Worm (Caenorhabditis elegans) whole organism, late embryonic: ENCODE measurements around the gene C06E2.5.
A peak's percentile ranks its signal among the peaks of the same experiment; 100 is the strongest.

ENCODE experiments used
- C38D4.7 ChIP-seq: fragments of 200-800 bp; sonication (Bioruptor generic); optimal IDR thresholded peaks from 2 replicates; lab custom pipeline; 2018; ENCODE audit warnings: mild to moderate bottlenecking, missing genetic modification characterization, moderate library complexity, missing compliant biosample characterization
- F13H6.1 ChIP-seq: sonication (generic microtip); optimal IDR thresholded peaks from 2 replicates; lab custom pipeline; 2016; ENCODE audit warnings: missing genetic modification characterization, missing compliant biosample characterization
- K09A11.1 ChIP-seq: sonication (generic microtip); optimal IDR thresholded peaks from 2 replicates; lab custom pipeline; 2017; ENCODE audit warnings: antibody characterized with exemption, mild to moderate bottlenecking, missing genetic modification characterization, missing compliant biosample characterization; ENCODE audit not compliant: insufficient read depth
- T23F11.4 ChIP-seq: fragments of 200-800 bp; sonication (Bioruptor generic); optimal IDR thresholded peaks from 2 replicates; lab custom pipeline; 2018; ENCODE audit warnings: mild to moderate bottlenecking, missing genetic modification characterization, missing compliant biosample characterization
- Y22D7AL.16 ChIP-seq: sonication (generic microtip); optimal IDR thresholded peaks from 2 replicates; lab custom pipeline; 2016; ENCODE audit warnings: missing genetic modification characterization, missing compliant biosample characterization
- ceh-14 ChIP-seq: sonication (generic microtip); optimal IDR thresholded peaks from 2 replicates; lab custom pipeline; 2016; ENCODE audit warnings: missing genotype, missing genetic modification characterization, missing compliant biosample characterization
- ceh-18 ChIP-seq: sonication (generic microtip); optimal IDR thresholded peaks from 2 replicates; lab custom pipeline; 2016; ENCODE audit warnings: missing genetic modification characterization, missing compliant biosample characterization
- ceh-19 ChIP-seq: fragments of 200-800 bp; sonication (Bioruptor generic); optimal IDR thresholded peaks from 2 replicates; lab custom pipeline; 2018; ENCODE audit warnings: mild to moderate bottlenecking, missing genetic modification characterization, missing compliant biosample characterization
- ceh-22 ChIP-seq: sonication (generic microtip); optimal IDR thresholded peaks from 2 replicates; lab custom pipeline; 2017; ENCODE audit warnings: missing biosample characterization, missing genetic modification characterization
- ceh-24 ChIP-seq: sonication (generic microtip); optimal IDR thresholded peaks from 2 replicates; lab custom pipeline; 2016; ENCODE audit warnings: mild to moderate bottlenecking, missing genetic modification characterization, missing compliant biosample characterization
- ceh-45 ChIP-seq: fragments of 200-800 bp; sonication (Bioruptor generic); IDR thresholded peaks from 2 replicates; pipeline ENCODE4 v1.3.6; 2022; ENCODE audit warnings: missing genetic modification reagents, missing genetic modification characterization, missing compliant biosample characterization
- ceh-48 ChIP-seq: sonication (generic microtip); optimal IDR thresholded peaks from 2 replicates; lab custom pipeline; 2016; ENCODE audit warnings: missing genetic modification characterization, inconsistent platforms, missing compliant biosample characterization
- ceh-6 ChIP-seq: fragments of 200-800 bp; sonication (Bioruptor generic); optimal IDR thresholded peaks from 2 replicates; lab custom pipeline; 2018; ENCODE audit warnings: mild to moderate bottlenecking, missing genetic modification characterization, missing compliant biosample characterization
- ceh-9 ChIP-seq: sonication (generic microtip); optimal IDR thresholded peaks from 2 replicates; lab custom pipeline; 2016; ENCODE audit warnings: mild to moderate bottlenecking, missing genetic modification characterization, inconsistent platforms, missing compliant biosample characterization
- che-1 ChIP-seq: sonication (generic microtip); optimal IDR thresholded peaks from 2 replicates; lab custom pipeline; 2016; ENCODE audit warnings: mild to moderate bottlenecking, missing genetic modification characterization, missing compliant biosample characterization
- dve-1 ChIP-seq: sonication (generic microtip); optimal IDR thresholded peaks from 2 replicates; lab custom pipeline; 2017; ENCODE audit warnings: antibody characterized with exemption, mild to moderate bottlenecking, missing genetic modification characterization, missing compliant biosample characterization
- fax-1 ChIP-seq: sonication (generic microtip); optimal IDR thresholded peaks from 2 replicates; lab custom pipeline; 2016; ENCODE audit warnings: missing genotype, missing genetic modification characterization, missing compliant biosample characterization
- fkh-10 ChIP-seq: fragments of 150-350 bp; optimal IDR thresholded peaks from 2 replicates; lab custom pipeline; 2014; ENCODE audit warnings: missing biosample characterization, missing genetic modification reagents, missing genetic modification characterization
- hlh-13 ChIP-seq: fragments of 200-800 bp; sonication (Bioruptor generic); optimal IDR thresholded peaks from 2 replicates; lab custom pipeline; 2018; ENCODE audit warnings: mild to moderate bottlenecking, missing genetic modification characterization, missing compliant biosample characterization
- hlh-30 ChIP-seq: sonication (generic microtip); optimal IDR thresholded peaks from 2 replicates; lab custom pipeline; 2017; ENCODE audit warnings: antibody characterized with exemption, missing genetic modification characterization, missing compliant biosample characterization; ENCODE audit not compliant: insufficient read depth
- hlh-6 ChIP-seq: sonication (generic microtip); optimal IDR thresholded peaks from 2 replicates; lab custom pipeline; 2016; ENCODE audit warnings: missing genotype, missing genetic modification characterization, missing compliant biosample characterization
- mec-3 ChIP-seq: sonication (generic microtip); optimal IDR thresholded peaks from 2 replicates; lab custom pipeline; 2016; ENCODE audit warnings: borderline replicate concordance, missing genetic modification characterization, missing compliant biosample characterization
- nhr-11 ChIP-seq: fragments of 150-350 bp; optimal IDR thresholded peaks from 2 replicates; lab custom pipeline; 2014; ENCODE audit warnings: missing biosample characterization, missing genetic modification characterization
- npax-4 ChIP-seq: sonication (generic microtip); optimal IDR thresholded peaks from 2 replicates; lab custom pipeline; 2016; ENCODE audit warnings: missing genetic modification characterization, missing compliant biosample characterization
- odd-2 ChIP-seq: sonication (generic microtip); optimal IDR thresholded peaks from 2 replicates; lab custom pipeline; 2017; ENCODE audit warnings: antibody characterized with exemption, mild to moderate bottlenecking, missing genetic modification characterization, missing compliant biosample characterization
- pax-1 ChIP-seq: fragments of 150-350 bp; optimal IDR thresholded peaks from 2 replicates; lab custom pipeline; 2014; ENCODE audit warnings: missing biosample characterization, missing genetic modification characterization
- pha-4 ChIP-seq: fragments of 150-350 bp; optimal IDR thresholded peaks from 2 replicates; lab custom pipeline; 2018; ENCODE audit warnings: missing biosample characterization, missing genetic modification reagents, missing genetic modification characterization
- pros-1 ChIP-seq: fragments of 150-350 bp; optimal IDR thresholded peaks from 2 replicates; lab custom pipeline; 2014; ENCODE audit warnings: missing biosample characterization, missing genetic modification reagents, missing genetic modification characterization
- rnt-1 ChIP-seq: sonication (generic microtip); optimal IDR thresholded peaks from 2 replicates; lab custom pipeline; 2016; ENCODE audit warnings: missing genetic modification characterization, missing compliant biosample characterization
- sox-2 ChIP-seq: fragments of 200-800 bp; sonication (Bioruptor generic); IDR thresholded peaks from 2 replicates; pipeline ENCODE4 v1.3.6; 2022; ENCODE audit warnings: missing genetic modification reagents, missing genetic modification characterization, missing compliant biosample characterization
- tbx-7 ChIP-seq: sonication (generic microtip); optimal IDR thresholded peaks from 2 replicates; lab custom pipeline; 2016; ENCODE audit warnings: missing genotype, missing genetic modification characterization, missing compliant biosample characterization
- unc-3 ChIP-seq, 2 experiments: fragments of 200-800 bp in 1 of 2; sonication (Bioruptor generic) in 1 of 2; sonication (generic microtip) in 1 of 2; conservative IDR thresholded peaks in 1 of 2; optimal IDR thresholded peaks in 1 of 2; 2 replicates each; pipeline versions ENCODE4 v1.3.6 to Lab custom; 2016 to 2022; ENCODE audit warnings: missing compliant biosample characterization in 2 of 2, missing genetic modification characterization in 2 of 2, missing genetic modification reagents in 1 of 2
- unc-42 ChIP-seq: sonication (generic microtip); optimal IDR thresholded peaks from 2 replicates; lab custom pipeline; 2016; ENCODE audit warnings: missing genotype, missing genetic modification characterization, missing compliant biosample characterization

The C06E2.5 gene

DNA sequence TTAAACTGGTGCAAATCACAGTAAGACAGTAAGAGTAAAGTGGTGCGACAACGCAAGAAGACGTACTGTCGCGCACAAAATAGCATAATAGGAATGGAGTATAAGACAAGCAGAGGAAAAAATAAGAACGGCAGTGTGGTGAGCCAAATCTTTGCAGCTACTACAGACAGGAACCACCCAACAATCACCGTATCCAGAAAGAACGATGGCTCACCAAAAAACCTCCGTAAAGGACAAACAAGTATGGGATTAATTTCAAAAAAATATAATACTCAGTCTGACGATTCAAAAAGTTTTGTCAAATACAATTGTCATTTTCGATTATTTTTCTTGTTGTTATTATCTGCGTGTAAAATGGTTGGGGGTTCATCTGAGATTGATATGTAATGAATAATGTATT lies 3.3 kb downstream of the C06E2.5 start:
- TF ChIP-seq sox-2 (GFP tag; lab: Robert Waterston, UW) (no peak), ceh-22 (no peak), pax-1 (tag; lab: Kevin White, UChicago) (no peak), pros-1 (tag; lab: Kevin White, UChicago) (no peak), npax-4 (tag; lab: Kevin White, UChicago) (no peak), odd-2 (no peak)
- TF ChIP-seq, all 69 proteins: peak for 0

DNA sequence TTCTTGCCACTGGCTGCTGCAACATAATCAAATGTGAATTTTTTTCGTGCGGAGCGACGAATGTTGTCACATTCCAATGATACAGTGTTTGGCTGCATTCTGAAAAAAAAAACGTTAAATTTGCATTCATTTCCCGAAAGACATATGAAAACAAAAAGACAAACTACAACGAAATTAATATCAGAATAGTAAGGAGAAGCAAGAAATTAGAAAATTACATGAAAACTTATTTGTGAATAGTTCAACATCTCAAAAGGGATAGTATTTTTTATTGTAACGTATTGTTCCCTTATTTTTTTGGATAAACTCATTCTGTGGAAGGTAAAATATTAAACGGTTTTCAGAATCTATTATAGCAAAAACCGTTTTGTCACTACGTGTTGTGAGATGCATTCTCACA lies 4.2 kb downstream of the C06E2.5 start, which contains the start of gene sprp-4:
Gene sprp-4, minus strand, starts transcription at position 101 of the 400 bp plus-strand sequence.
- TF ChIP-seq rnt-1 (tag; lab: Kevin White, UChicago) (no peak), ceh-18 (tag; lab: Kevin White, UChicago) (no peak), unc-42 (tag; lab: Kevin White, UChicago) (no peak), ceh-45 (GFP tag; lab: Robert Waterston, UW) (no peak), ceh-19 (GFP tag; lab: Kevin White, UChicago) (no peak), ceh-24 (tag; lab: Kevin White, UChicago) (no peak), T23F11.4 (GFP tag; lab: Kevin White, UChicago) (no peak), K09A11.1 (tag; lab: Kevin White, UChicago) (no peak), che-1 (no peak), ceh-9 (tag; lab: Kevin White, UChicago) (no peak), C38D4.7 (GFP tag; lab: Kevin White, UChicago) (no peak), hlh-6 (no peak), ceh-6 (no peak), ceh-14 (no peak), unc-3 (GFP tag; conservative IDR thresholded peaks at IDR 0.05; lab: Robert Waterston, UW) (no peak), unc-3 (tag; optimal IDR thresholded peaks at IDR 0.05; lab: Kevin White, UChicago) (no peak), pha-4 (tag; lab: Kevin White, UChicago) (no peak), hlh-13 (GFP tag; lab: Kevin White, UChicago) (no peak), Y22D7AL.16 (no peak)

DNA sequence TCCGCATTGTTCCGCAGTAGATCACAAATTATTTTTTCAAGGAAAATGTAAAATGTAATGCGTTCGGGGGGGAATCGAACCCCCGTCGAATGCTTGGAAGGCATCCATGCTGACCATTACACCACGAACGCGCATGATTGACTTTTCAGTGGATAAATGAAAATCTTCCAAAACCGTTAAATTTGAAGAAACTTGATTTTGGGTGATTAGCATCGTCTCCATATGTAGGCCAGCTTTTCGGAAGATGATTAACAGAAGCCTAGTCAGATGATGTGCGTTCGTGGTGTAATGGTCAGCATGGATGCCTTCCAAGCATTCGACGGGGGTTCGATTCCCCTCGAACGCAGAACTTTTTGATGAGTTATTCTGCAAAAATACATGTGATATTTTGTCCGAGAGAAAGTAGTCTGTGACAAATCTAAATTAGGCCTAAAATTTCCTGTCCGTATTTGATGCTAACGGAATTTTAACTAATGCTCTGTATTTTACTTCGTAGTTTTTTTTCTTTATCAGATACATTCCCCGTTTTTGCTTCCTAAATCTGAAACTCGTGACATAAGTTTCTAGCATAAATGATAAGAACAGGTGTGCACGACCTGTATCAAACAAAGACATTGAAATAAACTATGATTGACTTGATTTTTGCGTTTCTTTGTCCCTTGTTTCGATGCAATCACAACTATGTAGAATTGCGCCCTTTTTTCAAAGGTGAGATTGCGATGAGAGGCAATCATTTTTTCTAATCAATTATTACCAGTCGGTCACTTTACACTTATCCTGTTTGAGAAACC lies 11.1 kb downstream of the C06E2.5 start, which contains the start of gene C28G1.10:
Gene C28G1.10, plus strand, starts transcription at position 676 of the 791 bp plus-strand sequence.
- TF ChIP-seq fkh-10 (GFP tag; lab: Kevin White, UChicago) (no peak), hlh-30 (tag; lab: Kevin White, UChicago) (peak; percentile 10), unc-3 (GFP tag; conservative IDR thresholded peaks at IDR 0.05; lab: Robert Waterston, UW) (no peak), unc-3 (tag; optimal IDR thresholded peaks at IDR 0.05; lab: Kevin White, UChicago) (no peak), ceh-19 (GFP tag; lab: Kevin White, UChicago) (no peak), fax-1 (tag; lab: Kevin White, UChicago) (no peak), nhr-11 (no peak)

DNA sequence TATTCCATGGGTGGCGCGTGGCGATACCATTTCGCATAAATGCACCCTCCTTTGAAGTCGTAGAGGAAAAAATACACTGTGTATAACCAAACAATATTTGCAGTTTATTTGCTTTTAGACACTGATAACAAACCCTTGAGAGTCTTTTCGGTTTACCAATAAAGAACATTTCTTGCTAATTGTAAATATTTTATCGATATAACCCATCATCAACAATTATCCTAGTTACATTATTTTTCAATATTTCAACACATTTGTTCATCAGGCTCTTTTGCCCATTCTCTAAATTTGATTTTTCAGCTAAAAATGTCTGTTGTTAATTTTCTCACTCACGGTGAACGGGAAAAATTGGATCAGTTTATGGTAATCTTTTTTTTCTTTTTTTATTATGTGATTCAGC lies 13.8 kb downstream of the C06E2.5 start, which contains the start of gene ubc-23:
Gene ubc-23, plus strand, starts transcription at position 301 of the 400 bp plus-strand sequence.
- no peak for TF ChIP-seq F13H6.1 (tag; lab: Kevin White, UChicago)
- TF ChIP-seq hlh-30 (tag; lab: Kevin White, UChicago): no peak
- TF ChIP-seq mec-3: no peak
- TF ChIP-seq ceh-6: no peak
- no peak for TF ChIP-seq sox-2 (GFP tag; lab: Robert Waterston, UW)
- no peak for TF ChIP-seq tbx-7 (tag; lab: Kevin White, UChicago)
- no peak for TF ChIP-seq fkh-10 (GFP tag; lab: Kevin White, UChicago)
- TF ChIP-seq ceh-48 (tag; lab: Kevin White, UChicago): no peak
- no peak for TF ChIP-seq dve-1 (tag; lab: Kevin White, UChicago)
- no peak for TF ChIP-seq ceh-22
